Worm (Caenorhabditis elegans): ENCODE measurements around the gene Y82E9BL.5.

ce11 chrIII:1349313-1349712, 1.9 kb upstream of the Y82E9BL.5 start, which contains the start of gene fbxa-25:
- TF ChIP-seq ZK546.5 (tag; optimal IDR thresholded peaks at IDR 0.05) (no peak), lin-11 (tag; optimal IDR thresholded peaks at IDR 0.05) (no peak), ama-1 (optimal IDR thresholded peaks at IDR 0.05) (no peak), alr-1 (tag; optimal IDR thresholded peaks at IDR 0.05) (no peak), fos-1 (tag; optimal IDR thresholded peaks at IDR 0.05) (peak; percentile 52), aly-2 (tag; optimal IDR thresholded peaks at IDR 0.05) (no peak), sma-9 (GFP tag; optimal IDR thresholded peaks at IDR 0.05) (no peak), sma-9 (tag; optimal IDR thresholded peaks at IDR 0.05) (no peak), skn-1 (tag; optimal IDR thresholded peaks at IDR 0.05) (no peak), dmd-4 (tag; optimal IDR thresholded peaks at IDR 0.05) (no peak), nhr-12 (tag; optimal IDR thresholded peaks at IDR 0.05) (no peak), snpc-4 (tag; optimal IDR thresholded peaks at IDR 0.05) (no peak), ceh-82 (tag; optimal IDR thresholded peaks at IDR 0.05) (no peak), peb-1 (tag; optimal IDR thresholded peaks at IDR 0.05) (no peak)
